Worm (Caenorhabditis elegans): ENCODE data around the gene ZK813.6.

- TF ChIP-seq unc-130 (GFP tag; optimal IDR thresholded peaks at IDR 0.05) (no peak), mdl-1 (tag; optimal IDR thresholded peaks at IDR 0.05) (no peak), unc-62 (GFP tag; optimal IDR thresholded peaks at IDR 0.05 in 1 of 2) (no peak), unc-62 (tag; optimal IDR thresholded peaks at IDR 0.05) (no peak), hmg-1.1 (GFP tag; IDR thresholded peaks at IDR 0.05) (no peak), jun-1 (tag; optimal IDR thresholded peaks at IDR 0.05) (no peak), hlh-30 (tag; optimal IDR thresholded peaks at IDR 0.05; ENCODE audit: insufficient read depth) (no peak), rbr-2 (tag; optimal IDR thresholded peaks at IDR 0.05) (no peak), nhr-25 (tag; optimal IDR thresholded peaks at IDR 0.05; ENCODE audit: borderline replicate concordance, insufficient read depth) (no peak), mep-1 (tag; optimal IDR thresholded peaks at IDR 0.05) (no peak), lsy-2 (tag; optimal IDR thresholded peaks at IDR 0.05) (no peak), lir-3 (tag; optimal IDR thresholded peaks at IDR 0.05) (no peak), D1046.2 (GFP tag; IDR thresholded peaks at IDR 0.05) (0 out of 2 replicates have a peak, but pooled peaks have one; percentile 47), T26A8.4 (GFP tag; IDR thresholded peaks at IDR 0.05) (no peak)
Measured at ce11 chrX:3408717-3409303, 15.8 kb upstream of the ZK813.6 start.
